Worm (Caenorhabditis elegans): Measurements from ENCODE around the gene srj-9.

DNA sequence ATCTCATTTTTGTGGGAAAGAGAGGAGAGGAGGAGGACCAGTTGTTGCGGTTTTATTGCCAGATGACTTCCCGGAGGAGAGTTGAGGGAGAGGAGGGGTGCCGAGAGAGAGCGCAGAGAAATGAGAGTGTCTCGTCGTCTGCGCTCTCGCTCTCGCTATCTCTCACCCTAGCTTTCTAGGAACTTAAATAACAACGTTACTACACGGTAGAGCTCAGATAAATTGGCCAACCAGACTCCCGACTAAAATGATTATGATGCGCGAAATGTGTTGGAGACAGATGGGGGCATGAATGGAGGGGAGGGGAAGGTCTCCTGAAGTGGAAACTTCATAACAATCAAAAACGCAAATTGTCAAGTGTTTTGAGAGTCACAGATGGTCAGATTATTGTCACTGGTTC, 22.9 kb downstream of the srj-9 start:
- TF ChIP-seq D2030.7 (GFP tag; IDR thresholded peaks at IDR 0.05) (no peak), ekl-4 (GFP tag; IDR thresholded peaks at IDR 0.05) (no peak), hmg-1.2 (GFP tag; IDR thresholded peaks at IDR 0.05) (no peak), nhr-80 (tag; optimal IDR thresholded peaks at IDR 0.05) (no peak), unc-62 (GFP tag; optimal IDR thresholded peaks at IDR 0.05) (no peak)

Data from whole organism, young adult.